Fruit fly (Drosophila melanogaster) Kc167 (cell line): ENCODE data around the gene Cp7Fc.

ENCODE experiments used
- Myc ChIP-seq: fragments of >200 bp; optimal IDR thresholded peaks from 2 replicates; lab custom pipeline; 2017; ENCODE audit warnings: missing external identifiers
- Sin3A ChIP-seq: fragments of >200 bp; optimal IDR thresholded peaks from 2 replicates; lab custom pipeline; 2018; ENCODE audit warnings: missing external identifiers
- h ChIP-seq: fragments of >200 bp; optimal IDR thresholded peaks from 3 replicates; lab custom pipeline; 2018; ENCODE audit warnings: missing external identifiers
- insv ChIP-seq: fragments of >200 bp; optimal IDR thresholded peaks from 3 replicates; lab custom pipeline; 2018; ENCODE audit warnings: missing external identifiers
- psq ChIP-seq: fragments of >200 bp; optimal IDR thresholded peaks from 2 replicates; lab custom pipeline; 2017; ENCODE audit warnings: missing external identifiers
- ttk ChIP-seq: sonication (Bioruptor generic); optimal IDR thresholded peaks from 2 replicates; lab custom pipeline; 2017; ENCODE audit warnings: missing external identifiers

Gene Cp7Fc

DNA sequence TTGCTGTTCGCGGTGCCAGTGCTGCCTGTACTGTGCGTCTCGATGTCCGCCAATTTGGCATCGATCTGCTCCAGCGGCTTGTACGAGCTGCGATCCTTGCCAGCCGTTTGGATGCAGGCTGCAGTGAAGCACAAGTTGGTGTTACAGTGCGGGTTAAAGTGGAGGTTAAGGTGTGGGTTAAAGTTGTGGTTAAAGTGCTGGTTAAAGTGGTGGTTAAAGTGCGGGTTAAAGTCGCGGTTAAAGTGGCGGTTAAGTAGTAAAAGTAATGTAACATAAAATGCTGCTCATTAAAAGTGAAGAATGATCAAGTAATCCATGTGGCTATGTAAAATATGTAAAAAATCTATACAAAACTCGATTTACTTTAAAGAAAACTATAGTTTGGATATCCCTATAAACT, 24.8 kb upstream of the Cp7Fc start:
- no peak for TF ChIP-seq ttk (lab: Kevin White, UChicago)
- no peak for TF ChIP-seq Sin3A
- TF ChIP-seq h = no peak
- no peak for TF ChIP-seq Myc (lab: Kevin White, UChicago)
- no peak for TF ChIP-seq psq (lab: Kevin White, UChicago)
- TF ChIP-seq insv (lab: Kevin White, UChicago) = no peak

DNA sequence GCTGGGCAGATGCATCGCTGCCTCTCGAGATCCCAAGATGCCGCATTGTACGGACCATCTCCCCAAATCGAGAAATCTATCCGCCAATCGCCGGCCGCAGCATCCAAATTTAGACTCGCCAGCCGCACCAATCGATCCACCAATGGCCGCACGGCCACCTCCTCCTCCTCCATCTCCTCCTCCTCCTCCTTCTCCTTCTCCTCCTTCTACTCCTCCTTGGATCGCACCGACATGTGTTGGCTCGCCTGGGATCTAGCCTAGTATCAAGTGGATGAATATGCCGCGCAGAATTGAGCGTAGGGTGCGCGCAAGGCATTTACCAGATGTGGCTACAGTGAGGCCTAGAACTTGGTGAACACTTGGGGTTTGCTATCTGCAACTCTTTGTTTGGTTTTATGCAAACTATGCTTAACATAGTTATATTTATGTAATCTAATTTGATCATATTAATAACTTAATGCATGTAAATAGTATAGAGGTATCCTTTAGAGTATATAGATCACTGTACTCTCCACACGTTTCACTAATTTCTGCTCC, 21.8 kb upstream of the Cp7Fc start, which contains the start of gene org-1:
TSS of gene org-1 (minus strand) at position 51 of the 537 bp plus-strand sequence.
- TF ChIP-seq insv (lab: Kevin White, UChicago) (no peak), ttk (lab: Kevin White, UChicago) (no peak), Myc (lab: Kevin White, UChicago) (no peak), h (no peak), Sin3A (no peak), psq (lab: Kevin White, UChicago) (no peak)

DNA sequence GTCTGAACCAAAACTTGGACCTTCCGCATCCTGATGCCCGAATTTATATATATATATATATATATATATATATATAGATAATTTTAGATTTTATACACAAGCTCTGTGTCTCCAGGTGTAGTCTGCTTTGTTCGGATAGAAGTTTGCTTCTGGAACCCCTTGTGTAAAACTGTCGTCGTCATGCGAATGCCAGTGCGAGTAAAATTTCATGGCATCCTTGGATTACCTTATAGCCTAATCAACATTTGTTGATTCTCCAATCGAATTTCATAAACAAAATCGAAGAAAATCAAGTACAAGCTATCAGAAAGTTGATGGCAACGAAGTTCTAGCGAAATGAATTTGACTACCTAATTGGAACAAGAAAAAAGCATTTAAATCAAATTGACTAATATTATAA, 19.4 kb upstream of the Cp7Fc start, which contains the start of gene CG32713:
TSS of gene CG32713 (minus strand) at position 101 of the 400 bp plus-strand sequence.
- no peak for TF ChIP-seq h
- TF ChIP-seq insv (lab: Kevin White, UChicago) = no peak
- no peak for TF ChIP-seq ttk (lab: Kevin White, UChicago)

DNA sequence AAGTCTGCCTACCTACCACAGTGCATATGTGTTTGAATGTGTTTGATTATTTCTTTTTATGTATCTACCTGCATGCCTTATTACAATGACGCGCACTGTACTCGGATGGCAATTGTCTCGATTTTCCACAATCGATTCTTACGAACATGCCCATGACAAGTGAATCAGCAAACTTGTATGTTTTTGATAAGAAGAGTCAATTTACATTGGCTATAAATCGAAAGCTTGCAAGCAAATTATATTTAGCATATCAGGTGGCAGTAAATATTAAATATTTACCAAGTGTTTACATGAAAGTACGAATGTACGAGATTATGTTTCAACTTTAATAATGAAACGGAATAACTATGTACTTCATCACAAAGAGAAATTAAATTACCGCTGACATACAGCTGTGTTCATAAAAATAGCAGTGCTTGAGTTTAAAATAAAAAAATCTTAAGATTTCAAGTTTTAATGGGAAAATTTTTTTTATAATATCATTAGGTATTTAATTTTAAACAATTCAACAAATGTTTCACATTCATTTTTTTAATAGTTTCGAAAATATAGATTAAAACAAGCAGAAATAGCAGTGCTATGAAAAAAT, 17.4 kb upstream of the Cp7Fc start:
- TF ChIP-seq Sin3A (no peak), h (no peak), insv (lab: Kevin White, UChicago) (no peak), psq (lab: Kevin White, UChicago) (no peak), Myc (lab: Kevin White, UChicago) (no peak), ttk (lab: Kevin White, UChicago) (no peak)

DNA sequence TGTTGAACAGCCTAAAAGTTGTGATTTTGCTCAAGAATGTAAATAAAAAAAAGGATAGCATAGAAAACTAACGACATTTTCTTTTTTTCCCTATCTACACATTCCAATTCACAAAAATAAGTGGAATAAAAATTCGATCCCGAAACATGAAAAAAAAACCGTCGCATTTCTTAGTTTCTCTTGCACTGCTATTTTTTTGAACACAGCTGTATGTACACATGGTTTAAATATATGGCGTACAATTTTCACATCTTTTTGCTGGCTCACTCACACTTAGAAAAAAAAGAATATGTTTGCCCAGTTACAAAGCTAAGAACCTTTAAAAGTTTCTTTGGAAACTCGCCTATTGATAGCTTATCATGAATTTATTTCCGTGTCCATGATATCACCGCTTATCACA, 16.7 kb upstream of the Cp7Fc start:
- TF ChIP-seq Sin3A = no peak
- no peak for TF ChIP-seq ttk (lab: Kevin White, UChicago)
- no peak for TF ChIP-seq psq (lab: Kevin White, UChicago)
- TF ChIP-seq insv (lab: Kevin White, UChicago) = no peak
- no peak for TF ChIP-seq h
- TF ChIP-seq Myc (lab: Kevin White, UChicago) = no peak

DNA sequence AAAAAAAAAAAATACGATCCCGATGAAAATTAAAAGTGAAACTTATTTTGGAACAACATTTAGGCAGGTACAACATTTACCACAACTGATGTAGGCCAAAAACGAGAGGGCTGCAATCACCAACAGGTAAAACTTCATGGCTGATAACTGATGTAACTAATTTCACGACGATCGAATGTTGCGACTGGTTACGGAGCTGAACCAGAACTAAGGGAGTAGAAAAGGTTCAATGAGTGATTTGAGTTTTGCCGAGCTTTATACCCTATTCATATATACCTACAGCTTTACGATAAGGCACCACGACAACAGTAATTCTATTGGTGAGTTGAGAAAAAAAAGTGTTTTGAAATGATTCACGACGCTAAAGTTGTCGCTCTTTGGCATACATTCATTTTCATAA, 16.2 kb upstream of the Cp7Fc start, which contains the start of gene CG15347:
TSS of gene CG15347 (minus strand) at position 213 of the 400 bp plus-strand sequence.
- no peak for TF ChIP-seq psq (lab: Kevin White, UChicago)
- no peak for TF ChIP-seq Myc (lab: Kevin White, UChicago)
- no peak for TF ChIP-seq ttk (lab: Kevin White, UChicago)
- no peak for TF ChIP-seq Sin3A
- no peak for TF ChIP-seq h
- TF ChIP-seq insv (lab: Kevin White, UChicago) = no peak

DNA sequence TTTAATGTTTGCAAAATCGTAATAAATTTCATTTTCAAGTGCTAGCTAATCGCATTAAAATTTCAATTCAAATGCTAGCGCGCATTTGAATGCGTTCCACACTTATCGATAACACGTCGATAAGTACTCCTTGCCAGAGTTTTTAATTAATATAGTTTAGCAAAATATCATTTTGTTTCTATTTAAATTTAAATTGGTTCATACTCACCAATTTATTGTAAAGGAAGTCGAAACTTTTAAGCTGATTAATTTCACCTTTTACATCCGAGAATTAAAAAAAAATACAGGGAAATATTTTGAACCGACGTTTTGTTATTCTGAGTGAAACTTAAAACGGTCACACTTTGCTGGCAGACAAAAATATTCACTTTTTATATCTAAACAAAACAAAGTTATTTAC, 15.8 kb upstream of the Cp7Fc start, which contains the start of gene Es2:
TSS of gene Es2 (plus strand) at position 333 of the 400 bp plus-strand sequence.
- TF ChIP-seq h (no peak), ttk (lab: Kevin White, UChicago) (no peak), psq (lab: Kevin White, UChicago) (no peak), insv (lab: Kevin White, UChicago) (no peak), Myc (lab: Kevin White, UChicago) (no peak), Sin3A (no peak)

DNA sequence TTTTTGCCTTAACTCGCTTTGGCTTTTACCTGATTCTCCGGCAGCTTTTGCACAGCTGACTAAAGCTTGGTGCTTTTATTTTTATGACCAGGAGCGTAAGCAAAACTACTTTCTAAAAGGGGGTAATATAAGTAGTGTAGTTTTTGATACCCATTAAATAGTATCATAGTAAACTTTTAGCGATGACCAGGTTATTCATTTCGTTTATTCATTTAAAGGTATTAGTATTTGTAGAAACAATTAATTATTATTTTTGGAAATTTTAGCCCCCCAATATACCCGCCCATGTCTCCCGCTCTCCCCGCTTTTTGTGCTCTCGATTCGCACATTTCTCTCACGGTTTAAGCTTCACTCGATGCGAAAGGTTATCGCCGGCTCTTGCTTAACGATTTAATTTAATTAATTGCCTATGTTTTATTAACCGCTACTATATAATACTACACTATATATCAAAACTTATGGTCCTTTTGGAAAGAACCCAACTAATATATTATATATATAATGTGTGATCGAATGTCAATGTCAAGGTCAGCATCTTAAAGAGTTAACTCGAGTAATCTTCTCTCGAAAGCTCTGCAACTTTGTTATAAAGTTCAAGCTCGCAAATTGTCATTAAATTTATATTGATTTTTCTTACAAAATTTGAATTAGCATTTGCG, 12.4 kb upstream of the Cp7Fc start, which contains the start of gene Sptr:
TSS of gene Sptr (minus strand) at position 61 of the 659 bp plus-strand sequence.
- TF ChIP-seq Myc (lab: Kevin White, UChicago) (no peak), ttk (lab: Kevin White, UChicago) (no peak)

DNA sequence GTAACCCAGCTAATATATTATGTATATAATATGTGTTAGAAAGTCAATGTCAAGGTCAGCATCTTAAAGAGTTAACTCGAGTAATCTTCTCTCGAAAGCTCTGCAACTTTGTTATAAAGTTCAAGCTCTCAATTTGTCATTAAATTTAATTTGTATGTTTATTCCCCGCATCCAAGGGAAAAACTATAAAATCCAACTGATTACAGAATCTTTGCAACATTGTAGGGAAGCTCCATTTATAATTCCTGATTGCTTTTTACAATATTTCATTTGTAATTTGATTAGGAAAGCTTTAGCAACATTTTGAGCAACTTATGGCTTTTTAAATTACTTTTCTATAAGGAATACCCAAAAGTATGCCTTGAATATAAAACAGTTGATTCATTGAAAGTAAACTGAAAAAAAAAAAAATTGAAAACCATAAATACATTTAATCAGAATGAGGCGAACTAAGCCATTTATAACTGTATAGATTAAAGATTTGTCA, 10.1 kb upstream of the Cp7Fc start:
- TF ChIP-seq psq (lab: Kevin White, UChicago) = no peak

DNA sequence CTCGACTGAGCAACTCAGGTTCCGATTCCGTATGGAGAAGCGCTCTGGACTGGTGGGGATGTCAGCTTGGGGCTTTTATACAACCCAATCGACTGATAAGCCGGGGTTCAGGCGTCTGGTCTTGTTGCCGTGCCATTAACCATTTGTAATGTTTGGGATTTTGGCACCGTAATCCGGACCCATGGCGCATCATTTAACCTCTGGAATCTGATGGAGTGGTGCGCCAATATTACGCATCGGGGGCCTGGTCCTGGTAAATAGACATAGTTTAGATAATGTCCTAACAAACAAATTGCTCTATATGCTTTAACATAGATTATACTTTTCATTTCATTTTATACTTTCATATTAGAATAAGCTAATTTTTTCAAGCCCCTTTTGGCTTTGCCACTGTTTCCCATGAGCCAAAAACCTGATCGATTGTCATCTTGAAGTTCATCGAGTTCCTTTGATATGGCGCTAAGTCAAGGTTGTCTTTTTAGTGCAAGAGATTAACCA, 7.9 kb upstream of the Cp7Fc start, which contains the start of gene CG12116:
TSS of gene CG12116 (minus strand) at position 51 of the 498 bp plus-strand sequence.
- TF ChIP-seq h (no peak), Sin3A (no peak), Myc (lab: Kevin White, UChicago) (no peak), insv (lab: Kevin White, UChicago) (no peak), ttk (lab: Kevin White, UChicago) (no peak), psq (lab: Kevin White, UChicago) (no peak)

DNA sequence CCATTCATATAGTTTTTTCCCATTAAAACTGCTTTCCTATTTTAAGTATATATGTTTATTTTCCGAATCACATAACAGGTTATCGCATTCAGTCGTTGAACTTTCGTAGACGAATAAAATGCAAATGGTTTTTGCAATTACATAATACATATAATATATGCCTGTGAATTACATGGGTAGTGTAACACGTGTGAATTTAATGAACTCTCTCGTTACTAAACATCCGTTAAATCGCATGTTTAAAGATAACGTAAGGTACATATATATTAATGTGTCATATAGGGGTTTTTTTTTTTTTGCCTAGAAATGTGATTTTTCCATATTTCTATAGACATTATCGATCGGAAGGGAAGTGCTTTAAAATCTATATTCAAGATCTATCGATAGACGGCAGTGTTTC, 7.3 kb upstream of the Cp7Fc start:
- TF ChIP-seq psq (lab: Kevin White, UChicago) (no peak), ttk (lab: Kevin White, UChicago) (no peak), insv (lab: Kevin White, UChicago) (no peak), h (no peak), Myc (lab: Kevin White, UChicago) (no peak), Sin3A (no peak)

DNA sequence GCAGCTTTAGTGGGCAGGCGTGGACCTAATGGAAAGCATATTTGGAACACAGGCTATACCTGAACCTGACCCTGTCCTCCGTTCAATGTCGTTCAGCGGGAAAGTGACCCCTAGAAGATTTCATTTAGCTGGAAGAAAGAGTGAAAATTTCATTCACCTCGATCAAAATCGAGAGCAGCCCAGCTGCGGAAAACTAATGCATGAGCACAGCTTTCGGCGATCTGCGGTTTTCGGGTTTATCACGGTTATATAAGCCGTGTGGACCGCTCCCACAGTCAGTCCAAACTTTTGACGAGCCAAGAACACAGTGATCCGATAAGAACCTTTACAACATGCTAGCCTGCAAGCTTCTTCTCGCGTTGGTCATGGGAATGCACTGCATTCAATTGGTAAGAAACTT, 6.3 kb upstream of the Cp7Fc start, which contains the start of gene Cp7Fa:
TSS of gene Cp7Fa (plus strand) at position 301 of the 400 bp plus-strand sequence.
- no peak for TF ChIP-seq insv (lab: Kevin White, UChicago)
- TF ChIP-seq Myc (lab: Kevin White, UChicago) = no peak
- no peak for TF ChIP-seq Sin3A
- no peak for TF ChIP-seq ttk (lab: Kevin White, UChicago)
- no peak for TF ChIP-seq psq (lab: Kevin White, UChicago)
- no peak for TF ChIP-seq h
